Worm (Caenorhabditis elegans) whole organism, L1 larva: ENCODE data around the gene rps-22.
A peak's percentile ranks its signal among the peaks of the same experiment; 100 is the strongest.

Experiments used
- C04F5.9 ChIP-seq: sonication (generic microtip); optimal IDR thresholded peaks from 2 replicates; lab custom pipeline; 2016; ENCODE audit warnings: missing genetic modification characterization, missing compliant biosample characterization
- aly-2 ChIP-seq: fragments of 150-350 bp; optimal IDR thresholded peaks from 2 replicates; lab custom pipeline; 2014; ENCODE audit warnings: missing biosample characterization, missing genetic modification characterization
- blmp-1 ChIP-seq: fragments of 150-350 bp; optimal IDR thresholded peaks from 2 replicates; lab custom pipeline; 2014; ENCODE audit warnings: missing biosample characterization, missing genetic modification characterization
- ceh-8 ChIP-seq: fragments of 200-800 bp; sonication (Bioruptor generic); optimal IDR thresholded peaks from 2 replicates; lab custom pipeline; 2018; ENCODE audit warnings: mild to moderate bottlenecking, missing genetic modification characterization, moderate library complexity, missing compliant biosample characterization
- ceh-90 ChIP-seq: sonication (generic microtip); optimal IDR thresholded peaks from 2 replicates; lab custom pipeline; 2016; ENCODE audit warnings: missing genetic modification characterization, missing compliant biosample characterization
- dpl-1 ChIP-seq, 3 experiments: fragments of 150-350 bp in 2 of 3; sonication (generic microtip) in 1 of 3; optimal IDR thresholded peaks; 2 replicates each; lab custom pipeline; 2014 to 2017; ENCODE audit warnings: missing biosample characterization in 3 of 3, missing genetic modification characterization in 3 of 3, missing genetic modification reagents in 3 of 3
- dsc-1 ChIP-seq: sonication (generic microtip); optimal IDR thresholded peaks from 2 replicates; lab custom pipeline; 2016; ENCODE audit warnings: mild to moderate bottlenecking, missing genetic modification characterization, missing compliant biosample characterization
- egl-13 ChIP-seq: sonication (generic microtip); optimal IDR thresholded peaks from 2 replicates; lab custom pipeline; 2016; ENCODE audit warnings: missing genotype, missing genetic modification reagents, missing genetic modification characterization, missing compliant biosample characterization
- egl-27 ChIP-seq, 2 experiments: fragments of 150-350 bp in 1 of 2; sonication (generic microtip); optimal IDR thresholded peaks; 3 replicates each; lab custom pipeline; 2017 to 2018; ENCODE audit warnings: missing biosample characterization in 2 of 2, missing genetic modification characterization in 2 of 2, missing genetic modification reagents in 2 of 2
- elt-2 ChIP-seq: sonication (generic microtip); optimal IDR thresholded peaks from 2 replicates; lab custom pipeline; 2016; ENCODE audit warnings: missing genetic modification characterization, mild to moderate bottlenecking, inconsistent platforms, missing compliant biosample characterization, missing genetic modification reagents
- elt-3 ChIP-seq, 6 experiments: fragments of 150-350 bp in 1 of 6; sonication (generic microtip); optimal IDR thresholded peaks; 2 replicates each; lab custom pipeline; 2017 to 2018; ENCODE audit warnings: missing biosample characterization in 6 of 6, missing genetic modification characterization in 6 of 6, inconsistent platforms in 1 of 6
- ets-5 ChIP-seq: fragments of 200-800 bp; sonication (Bioruptor generic); IDR thresholded peaks from 2 replicates; pipeline ENCODE4 v1.3.6; 2022; ENCODE audit warnings: missing genetic modification characterization, missing compliant biosample characterization
- fkh-10 ChIP-seq: sonication (generic microtip); optimal IDR thresholded peaks from 2 replicates; lab custom pipeline; 2017; ENCODE audit warnings: missing biosample characterization, missing genetic modification reagents, missing genetic modification characterization
- fkh-8 ChIP-seq: sonication (generic microtip); optimal IDR thresholded peaks from 2 replicates; lab custom pipeline; 2016; ENCODE audit warnings: mild to moderate bottlenecking, missing genetic modification characterization, missing compliant biosample characterization
- grh-1 ChIP-seq: fragments of 200-800 bp; sonication (Bioruptor generic); IDR thresholded peaks from 2 replicates; pipeline ENCODE4 v1.3.6; 2022; ENCODE audit warnings: missing genetic modification reagents, missing genetic modification characterization, missing compliant biosample characterization
- hlh-17 ChIP-seq: fragments of 200-800 bp; sonication (Bioruptor generic); optimal IDR thresholded peaks from 2 replicates; lab custom pipeline; 2018; ENCODE audit warnings: missing genetic modification characterization, mild to moderate bottlenecking, missing compliant biosample characterization, moderate library complexity, borderline replicate concordance
- hlh-4 ChIP-seq: sonication (generic microtip); optimal IDR thresholded peaks from 2 replicates; lab custom pipeline; 2016; ENCODE audit warnings: mild to moderate bottlenecking, missing genetic modification characterization, missing compliant biosample characterization
- irx-1 ChIP-seq: sonication (generic microtip); optimal IDR thresholded peaks from 2 replicates; lab custom pipeline; 2016; ENCODE audit warnings: missing genetic modification characterization, missing compliant biosample characterization
- isw-1 ChIP-seq: fragments of 200-800 bp; sonication (Bioruptor generic); IDR thresholded peaks from 2 replicates; pipeline ENCODE4 v1.3.6; 2022; ENCODE audit warnings: missing genetic modification characterization, missing compliant biosample characterization
- jun-1 ChIP-seq: fragments of 150-350 bp; optimal IDR thresholded peaks from 2 replicates; lab custom pipeline; 2014; ENCODE audit warnings: missing biosample characterization, missing genetic modification reagents, missing genetic modification characterization
- lin-13 ChIP-seq: fragments of 150-350 bp; optimal IDR thresholded peaks from 2 replicates; lab custom pipeline; 2014; ENCODE audit warnings: missing biosample characterization, missing genetic modification reagents, missing genetic modification characterization
- lin-14 ChIP-seq: fragments of 200-800 bp; sonication (Bioruptor generic); optimal IDR thresholded peaks from 2 replicates; lab custom pipeline; 2018; ENCODE audit warnings: mild to moderate bottlenecking, missing genetic modification characterization, moderate library complexity, missing compliant biosample characterization
- lin-15B ChIP-seq: fragments of 150-350 bp; sonication (generic microtip); optimal IDR thresholded peaks from 3 replicates; lab custom pipeline; 2014; ENCODE audit warnings: missing biosample characterization, missing genetic modification characterization
- lin-35 ChIP-seq, 2 experiments: fragments of 150-350 bp; optimal IDR thresholded peaks; 2 replicates each; lab custom pipeline; 2014; ENCODE audit warnings: missing biosample characterization in 2 of 2, missing genetic modification characterization in 2 of 2, missing genetic modification reagents in 2 of 2
- lin-39 ChIP-seq: fragments of 150-350 bp; optimal IDR thresholded peaks from 2 replicates; lab custom pipeline; 2014; ENCODE audit warnings: missing biosample characterization, missing genetic modification reagents, missing genetic modification characterization
- lir-3 ChIP-seq: sonication (generic microtip); optimal IDR thresholded peaks from 2 replicates; lab custom pipeline; 2016; ENCODE audit warnings: mild to moderate bottlenecking, missing genetic modification characterization, moderate library complexity, missing compliant biosample characterization; ENCODE audit not compliant: poor library complexity
- mab-9 ChIP-seq: fragments of 200-800 bp; sonication (Bioruptor generic); IDR thresholded peaks from 2 replicates; pipeline ENCODE4 v1.3.6; 2022; ENCODE audit warnings: missing genetic modification reagents, missing genetic modification characterization, missing compliant biosample characterization
- mdl-1 ChIP-seq, 2 experiments: fragments of 150-350 bp; optimal IDR thresholded peaks; 2 replicates each; lab custom pipeline; 2014 to 2017; ENCODE audit warnings: missing biosample characterization in 2 of 2, missing genetic modification characterization in 2 of 2, inconsistent platforms in 1 of 2
- mep-1 ChIP-seq: fragments of 150-350 bp; optimal IDR thresholded peaks from 2 replicates; lab custom pipeline; 2014; ENCODE audit warnings: missing biosample characterization, missing genetic modification characterization
- nhr-12 ChIP-seq: sonication (generic microtip); optimal IDR thresholded peaks from 2 replicates; lab custom pipeline; 2017; ENCODE audit warnings: missing biosample characterization, missing genetic modification characterization
- nhr-20 ChIP-seq: sonication (generic microtip); optimal IDR thresholded peaks from 2 replicates; lab custom pipeline; 2016; ENCODE audit warnings: mild to moderate bottlenecking, missing genetic modification characterization, missing compliant biosample characterization
- nhr-237 ChIP-seq: fragments of 150-350 bp; optimal IDR thresholded peaks from 2 replicates; lab custom pipeline; 2014; ENCODE audit warnings: missing biosample characterization, missing genetic modification characterization
- nhr-47 ChIP-seq: sonication (generic microtip); optimal IDR thresholded peaks from 2 replicates; lab custom pipeline; 2016; ENCODE audit warnings: mild to moderate bottlenecking, missing genetic modification characterization, moderate library complexity, missing compliant biosample characterization
- nhr-76 ChIP-seq: sonication (generic microtip); optimal IDR thresholded peaks from 2 replicates; lab custom pipeline; 2017; ENCODE audit warnings: missing biosample characterization, missing genetic modification characterization
- nhr-85 ChIP-seq: sonication (generic microtip); peaks from one replicate; lab custom pipeline; 2016; ENCODE audit warnings: missing genetic modification characterization, inconsistent platforms, missing compliant biosample characterization
- nhr-90 ChIP-seq: sonication (generic microtip); optimal IDR thresholded peaks from 2 replicates; lab custom pipeline; 2016; ENCODE audit warnings: mild to moderate bottlenecking, missing genetic modification characterization, missing compliant biosample characterization; ENCODE audit not compliant: poor library complexity
- pag-3 ChIP-seq: sonication (generic microtip); optimal IDR thresholded peaks from 2 replicates; lab custom pipeline; 2017; ENCODE audit warnings: missing genetic modification characterization, mild to moderate bottlenecking, missing compliant biosample characterization, antibody characterized with exemption, borderline replicate concordance; ENCODE audit not compliant: insufficient read depth
- pax-3 ChIP-seq: fragments of 200-800 bp; sonication (Bioruptor generic); optimal IDR thresholded peaks from 2 replicates; lab custom pipeline; 2018; ENCODE audit warnings: mild to moderate bottlenecking, missing genetic modification characterization, moderate library complexity, missing compliant biosample characterization
- skn-1 ChIP-seq: fragments of 150-350 bp; optimal IDR thresholded peaks from 2 replicates; lab custom pipeline; 2014; ENCODE audit warnings: missing biosample characterization, missing genetic modification characterization
- snu-23 ChIP-seq: sonication (generic microtip); optimal IDR thresholded peaks from 2 replicates; lab custom pipeline; 2016; ENCODE audit warnings: missing genetic modification characterization, missing compliant biosample characterization
- sox-4 ChIP-seq: sonication (generic microtip); optimal IDR thresholded peaks from 2 replicates; lab custom pipeline; 2016; ENCODE audit warnings: missing genetic modification characterization, missing compliant biosample characterization
- sptf-1 ChIP-seq: fragments of 150-350 bp; optimal IDR thresholded peaks from 2 replicates; lab custom pipeline; 2014; ENCODE audit warnings: missing biosample characterization, missing genetic modification characterization
- tlp-1 ChIP-seq: fragments of 150-350 bp; optimal IDR thresholded peaks from 2 replicates; lab custom pipeline; 2014; ENCODE audit warnings: missing biosample characterization, missing genetic modification characterization
- unc-86 ChIP-seq: sonication (generic microtip); optimal IDR thresholded peaks from 2 replicates; lab custom pipeline; 2016; ENCODE audit warnings: missing genetic modification characterization, missing compliant biosample characterization
- vab-15 ChIP-seq: sonication (generic microtip); optimal IDR thresholded peaks from 2 replicates; lab custom pipeline; 2017; ENCODE audit warnings: missing genotype, mild to moderate bottlenecking, missing genetic modification characterization, missing compliant biosample characterization
- zip-4 ChIP-seq: fragments of 200-800 bp; sonication (Bioruptor generic); optimal IDR thresholded peaks from 2 replicates; lab custom pipeline; 2018; ENCODE audit warnings: mild to moderate bottlenecking, missing genetic modification characterization, moderate library complexity, missing compliant biosample characterization
- ztf-11 ChIP-seq, 2 experiments: sonication (generic microtip); optimal IDR thresholded peaks; 2 replicates each; lab custom pipeline; 2016 to 2017; ENCODE audit warnings: missing genetic modification characterization in 2 of 2, missing biosample characterization in 1 of 2, missing compliant biosample characterization in 1 of 2
- ztf-4 ChIP-seq: fragments of 150-350 bp; optimal IDR thresholded peaks from 2 replicates; lab custom pipeline; 2014; ENCODE audit warnings: missing biosample characterization, missing genetic modification characterization

The rps-22 gene

DNA sequence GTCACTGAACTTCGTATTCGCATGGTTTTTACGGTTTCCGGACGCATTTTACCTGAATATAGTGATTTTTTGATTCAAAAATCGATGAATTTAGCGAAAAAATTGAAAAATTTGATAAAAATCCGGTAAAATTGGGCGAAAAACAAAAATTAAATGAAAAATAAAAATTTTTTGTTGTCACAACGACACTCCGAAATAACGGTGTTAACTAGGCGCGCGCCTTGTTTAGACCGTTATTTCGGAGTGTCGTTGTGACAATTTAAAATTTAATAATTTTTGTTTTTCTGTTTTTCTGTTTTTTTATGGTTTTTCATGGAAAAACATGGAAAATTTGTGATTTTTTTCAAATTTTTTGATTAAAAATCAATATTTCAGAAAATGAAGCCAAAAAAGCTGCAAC, 44.7 kb upstream of the rps-22 start, which contains the start of the genes B0524.6 and pqn-41 (continued):
- TF ChIP-seq elt-3 (tag; optimal IDR thresholded peaks at IDR 0.05; lab: Kevin White, UChicago), result no peak
- no peak for TF ChIP-seq tlp-1
- TF ChIP-seq C04F5.9 (tag; lab: Kevin White, UChicago), result no peak
- TF ChIP-seq nhr-76 (tag; lab: Kevin White, UChicago), result no peak
- TF ChIP-seq nhr-90, result no peak
- TF ChIP-seq ceh-8 (GFP tag; lab: Kevin White, UChicago), result peak; percentile 25
- TF ChIP-seq nhr-12, result no peak
- peak; percentile 84 for TF ChIP-seq mep-1 (tag; lab: Kevin White, UChicago)
- no peak for TF ChIP-seq vab-15 (tag; lab: Kevin White, UChicago)
- TF ChIP-seq pag-3 (tag; lab: Kevin White, UChicago), result no peak
- peak in 1 of 2 experiments; percentile 5 for TF ChIP-seq ztf-11 (tag; optimal IDR thresholded peaks at IDR 0.05; lab: Kevin White, UChicago)
- no peak for TF ChIP-seq grh-1 (GFP tag; lab: Robert Waterston, UW)

DNA sequence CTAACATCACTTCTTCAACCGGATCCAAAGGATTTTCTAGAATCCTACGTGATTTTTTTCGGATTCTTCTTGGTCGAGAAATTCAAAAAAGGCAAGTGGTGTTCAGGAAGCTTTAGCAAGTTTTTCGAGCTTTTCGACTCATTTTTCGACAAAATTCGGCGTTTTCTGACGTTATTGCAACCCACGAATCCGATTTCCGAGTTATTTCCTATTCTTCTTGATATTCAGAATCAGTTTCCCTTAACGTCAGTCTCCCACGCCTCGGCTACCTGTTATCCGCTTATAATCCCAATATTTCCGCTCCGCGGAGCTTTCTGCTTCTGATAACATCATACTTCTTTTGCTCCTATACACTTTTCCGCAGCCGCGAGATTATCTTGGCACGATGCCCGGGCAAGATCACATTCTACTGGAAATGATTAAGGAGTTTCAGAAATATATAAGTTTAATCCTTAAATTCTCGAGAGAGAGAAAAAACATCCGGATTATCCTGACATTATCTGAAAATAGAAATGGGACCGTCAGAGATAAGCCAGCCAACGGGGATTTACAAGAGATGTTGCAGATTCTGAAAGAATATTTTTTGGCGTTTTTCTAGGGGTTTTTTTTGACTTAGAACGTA, 31.9 kb upstream of the rps-22 start:
- TF ChIP-seq dsc-1 (tag; lab: Kevin White, UChicago) (peak; percentile 71), mab-9 (GFP tag; lab: Robert Waterston, UW) (no peak), unc-86 (no peak), nhr-20 (tag; lab: Kevin White, UChicago) (no peak), hlh-4 (tag; lab: Kevin White, UChicago) (no peak), egl-13 (tag; lab: Kevin White, UChicago) (peak; percentile 57), fkh-8 (tag; lab: Kevin White, UChicago) (peak; percentile 78), isw-1 (GFP tag; lab: Robert Waterston, UW) (no peak), elt-2 (no peak), dpl-1 (GFP tag; optimal IDR thresholded peaks at IDR 0.05; lab: Kevin White, UChicago) (no peak), irx-1 (no peak), mdl-1 (tag; optimal IDR thresholded peaks at IDR 0.05; lab: Kevin White, UChicago) (no peak), blmp-1 (no peak), sox-4 (peak; percentile 49), ets-5 (no peak), lin-14 (GFP tag; lab: Kevin White, UChicago) (no peak), ceh-90 (tag; lab: Kevin White, UChicago) (no peak), nhr-237 (no peak)

ce11 chrIII:1921136-1921680, 29.1 kb upstream of the rps-22 start:
- no peak for TF ChIP-seq ceh-90 (tag; lab: Kevin White, UChicago)
- TF ChIP-seq lin-15B, result no peak
- TF ChIP-seq egl-27 (tag; optimal IDR thresholded peaks at IDR 0.05; lab: Kevin White, UChicago), result peak; percentile 86 to 99
- TF ChIP-seq zip-4, result peak; percentile 87
- TF ChIP-seq lir-3 (tag; lab: Kevin White, UChicago), result peak; percentile 72
- TF ChIP-seq pax-3 (tag; lab: Kevin White, UChicago), result peak; percentile 97
- peak; percentile 89 for TF ChIP-seq ztf-4 (tag; lab: Kevin White, UChicago)
- TF ChIP-seq nhr-85, result peak; percentile 100
- peak; percentile 99 for TF ChIP-seq nhr-47
- peak; percentile 44 to 94 for TF ChIP-seq ztf-11 (tag; optimal IDR thresholded peaks at IDR 0.05; lab: Kevin White, UChicago)
- peak; percentile 98 for TF ChIP-seq snu-23 (GFP tag; lab: Kevin White, UChicago)
- no peak for TF ChIP-seq hlh-17 (GFP tag; lab: Kevin White, UChicago)
- peak; percentile 96 for TF ChIP-seq jun-1 (tag; lab: Kevin White, UChicago)
- TF ChIP-seq lin-35 (GFP tag; optimal IDR thresholded peaks at IDR 0.05; lab: Kevin White, UChicago), result peak; percentile 69 to 85
- peak; percentile 78 for TF ChIP-seq lin-13 (GFP tag; lab: Kevin White, UChicago)
- peak; percentile 94 for TF ChIP-seq vab-15 (tag; lab: Kevin White, UChicago)
- peak; percentile 60 for TF ChIP-seq pag-3 (tag; lab: Kevin White, UChicago)
- TF ChIP-seq sptf-1 (tag; lab: Kevin White, UChicago), result no peak
- peak; percentile 96 for TF ChIP-seq fkh-10 (GFP tag; lab: Kevin White, UChicago)
- peak; percentile 80 for TF ChIP-seq aly-2
- peak; percentile 87 for TF ChIP-seq skn-1 (tag; lab: Kevin White, UChicago)
- peak; percentile 86 for TF ChIP-seq lin-39 (tag; lab: Kevin White, UChicago)
